Fruit fly (Drosophila melanogaster) whole organism, embryonic: Measurements from ENCODE around the gene da.
A peak's percentile ranks its signal among the peaks of the same experiment; 100 is the strongest.

Experiments
- Abd-B ChIP-seq: fragments of 200-800 bp; sonication (Bioruptor generic); optimal IDR thresholded peaks from 2 replicates; lab custom pipeline; 2018; ENCODE audit warnings: missing biosample characterization, mild to moderate bottlenecking, missing genetic modification characterization, moderate library complexity
- CG10565 ChIP-seq: fragments of 200-800 bp; sonication (Bioruptor generic); optimal IDR thresholded peaks from 3 replicates; lab custom pipeline; 2016; ENCODE audit warnings: missing biosample characterization, mild to moderate bottlenecking, missing genetic modification characterization
- CG11504 ChIP-seq: fragments of 200-800 bp; sonication (Bioruptor generic); optimal IDR thresholded peaks from 3 replicates; lab custom pipeline; 2019; ENCODE audit warnings: missing biosample characterization, mild to moderate bottlenecking, missing genetic modification characterization, moderate library complexity
- CG11696 ChIP-seq: fragments of 200-800 bp; sonication (Bioruptor generic); IDR thresholded peaks from 2 replicates; pipeline ENCODE4 v1.3.6; 2022; ENCODE audit warnings: missing biosample characterization, missing genetic modification characterization
- CG12659 ChIP-seq: fragments of 200-800 bp; sonication (Bioruptor generic); optimal IDR thresholded peaks from 3 replicates; lab custom pipeline; 2017; ENCODE audit warnings: mild to moderate bottlenecking, missing biosample characterization, missing genetic modification reagents, missing genetic modification characterization
- CG14860 ChIP-seq: fragments of 200-800 bp; sonication (Bioruptor generic); IDR thresholded peaks from 3 replicates; pipeline ENCODE4 v1.3.6; 2022; ENCODE audit warnings: missing biosample characterization, missing genetic modification characterization; ENCODE audit not compliant: partially characterized antibody
- CG15601 ChIP-seq: fragments of 200-800 bp; sonication (Bioruptor generic); optimal IDR thresholded peaks from 3 replicates; lab custom pipeline; 2019; ENCODE audit warnings: missing biosample characterization, mild to moderate bottlenecking, missing genetic modification characterization, moderate library complexity
- CG15696 ChIP-seq: fragments of 200-800 bp; sonication (Bioruptor generic); optimal IDR thresholded peaks from 2 replicates; lab custom pipeline; 2019; ENCODE audit warnings: missing biosample characterization, mild to moderate bottlenecking, missing genetic modification characterization, moderate library complexity
- CG1603 ChIP-seq: fragments of 200-800 bp; sonication (Bioruptor generic); optimal IDR thresholded peaks from 2 replicates; lab custom pipeline; 2019; ENCODE audit warnings: missing biosample characterization, mild to moderate bottlenecking, missing genetic modification characterization, moderate library complexity
- CG2129 ChIP-seq: fragments of 200-800 bp; sonication (Bioruptor generic); IDR thresholded peaks from 2 replicates; pipeline ENCODE4 v1.3.6; 2022; ENCODE audit warnings: missing biosample characterization, missing genetic modification characterization; ENCODE audit not compliant: partially characterized antibody
- CG31388 ChIP-seq: fragments of 200-800 bp; sonication (Bioruptor generic); optimal IDR thresholded peaks from 2 replicates; lab custom pipeline; 2016; ENCODE audit warnings: missing biosample characterization, missing genetic modification characterization
- CG3847 ChIP-seq: fragments of 200-800 bp; sonication (Bioruptor generic); IDR thresholded peaks from 2 replicates; pipeline ENCODE4 v1.3.6; 2022; ENCODE audit warnings: missing biosample characterization, missing genetic modification characterization
- CG42726 ChIP-seq: fragments of 200-800 bp; sonication (Bioruptor generic); IDR thresholded peaks from 2 replicates; pipeline ENCODE4 v1.3.6; 2022; ENCODE audit warnings: missing biosample characterization, missing genetic modification characterization; ENCODE audit not compliant: partially characterized antibody
- CG4360 ChIP-seq: fragments of 200-800 bp; sonication (Bioruptor generic); IDR thresholded peaks from 2 replicates; pipeline ENCODE4 v1.3.6; 2022; ENCODE audit warnings: missing biosample characterization, missing genetic modification characterization
- CG4730 ChIP-seq: fragments of 200-800 bp; sonication (Bioruptor generic); IDR thresholded peaks from 2 replicates; pipeline ENCODE4 v1.3.6; 2022; ENCODE audit warnings: missing biosample characterization, missing genetic modification characterization
- CG7963 ChIP-seq: fragments of 200-800 bp; sonication (Bioruptor generic); IDR thresholded peaks from 3 replicates; pipeline ENCODE4 v1.3.6; 2022; ENCODE audit warnings: missing biosample characterization, missing genetic modification characterization; ENCODE audit not compliant: partially characterized antibody
- CG8478 ChIP-seq: fragments of >200 bp; optimal IDR thresholded peaks from 2 replicates; lab custom pipeline; 2018
- CG9876 ChIP-seq: fragments of 200-800 bp; sonication (Bioruptor generic); optimal IDR thresholded peaks from 2 replicates; lab custom pipeline; 2016; ENCODE audit warnings: missing biosample characterization, missing genetic modification characterization
- Dbx ChIP-seq: fragments of 200-800 bp; sonication (Bioruptor generic); IDR thresholded peaks from 3 replicates; pipeline ENCODE4 v1.3.6; 2022; ENCODE audit warnings: missing biosample characterization, missing genetic modification characterization
- Ets97D ChIP-seq: fragments of 200-800 bp; sonication (Bioruptor generic); optimal IDR thresholded peaks from 3 replicates; lab custom pipeline; 2016; ENCODE audit warnings: missing biosample characterization, missing genetic modification characterization
- Fer2 ChIP-seq: fragments of 200-800 bp; sonication (Bioruptor generic); optimal IDR thresholded peaks from 2 replicates; lab custom pipeline; 2018; ENCODE audit warnings: missing biosample characterization, mild to moderate bottlenecking, missing genetic modification characterization, moderate library complexity
- HLH4C ChIP-seq: fragments of 200-800 bp; sonication (Bioruptor generic); IDR thresholded peaks from 3 replicates; pipeline ENCODE4 v1.3.6; 2022; ENCODE audit warnings: missing biosample characterization, missing genetic modification characterization; ENCODE audit not compliant: partially characterized antibody
- Mad ChIP-seq: fragments of 200-800 bp; sonication (Bioruptor generic); optimal IDR thresholded peaks from 2 replicates; lab custom pipeline; 2016; ENCODE audit warnings: missing biosample characterization, missing genetic modification characterization
- Optix ChIP-seq: fragments of 200-800 bp; sonication (Bioruptor generic); IDR thresholded peaks from 3 replicates; pipeline ENCODE4 v1.3.6; 2022; ENCODE audit warnings: missing biosample characterization, missing genetic modification characterization
- Xrp1 ChIP-seq: fragments of 200-800 bp; sonication (Bioruptor generic); IDR thresholded peaks from 2 replicates; pipeline ENCODE4 v1.3.6; 2022; ENCODE audit warnings: missing biosample characterization, missing genetic modification characterization
- aop ChIP-seq: fragments of 200-800 bp; sonication (Bioruptor generic); IDR thresholded peaks from 2 replicates; pipeline ENCODE4 v1.3.6; 2022; ENCODE audit warnings: missing biosample characterization, missing genetic modification characterization
- ash1 ChIP-seq: fragments of 200-800 bp; sonication (Bioruptor generic); optimal IDR thresholded peaks from 2 replicates; lab custom pipeline; 2018; ENCODE audit warnings: missing biosample characterization, mild to moderate bottlenecking, missing genetic modification characterization
- bbx ChIP-seq: fragments of 200-800 bp; sonication (Bioruptor generic); IDR thresholded peaks from 2 replicates; pipeline ENCODE4 v1.3.6; 2022; ENCODE audit warnings: missing biosample characterization, missing genetic modification characterization; ENCODE audit not compliant: partially characterized antibody
- br ChIP-seq: fragments of >200 bp; optimal IDR thresholded peaks from 2 replicates; lab custom pipeline; 2017
- bsh ChIP-seq, 2 experiments: fragments of 200-800 bp; sonication (Bioruptor generic); optimal IDR thresholded peaks; 2 replicates each; lab custom pipeline; 2017 to 2018; ENCODE audit warnings: mild to moderate bottlenecking in 2 of 2, missing biosample characterization in 2 of 2, missing genetic modification characterization in 2 of 2, moderate library complexity in 1 of 2
- dmrt11E ChIP-seq: fragments of 200-800 bp; sonication (Bioruptor generic); optimal IDR thresholded peaks from 3 replicates; lab custom pipeline; 2018; ENCODE audit warnings: missing biosample characterization, mild to moderate bottlenecking, missing genetic modification characterization, moderate library complexity
- dpn ChIP-seq, 2 experiments: fragments of 200-800 bp; sonication (Bioruptor generic); optimal IDR thresholded peaks; 3 replicates each; lab custom pipeline; 2016; ENCODE audit warnings: missing biosample characterization in 2 of 2, missing genetic modification characterization in 2 of 2
- gro ChIP-seq: fragments of 200-800 bp; sonication (Bioruptor generic); optimal IDR thresholded peaks from 2 replicates; lab custom pipeline; 2016; ENCODE audit warnings: missing biosample characterization, missing genetic modification characterization
- lab ChIP-seq: fragments of 200-800 bp; sonication (Bioruptor generic); optimal IDR thresholded peaks from 3 replicates; lab custom pipeline; 2017; ENCODE audit warnings: missing biosample characterization, missing genetic modification characterization, mild to moderate bottlenecking, moderate library complexity, missing genetic modification reagents
- oc ChIP-seq: fragments of 200-800 bp; sonication (Bioruptor generic); optimal IDR thresholded peaks from 2 replicates; lab custom pipeline; 2018; ENCODE audit warnings: missing biosample characterization, mild to moderate bottlenecking, missing genetic modification characterization, moderate library complexity
- pan ChIP-seq, 4 experiments: fragments of >200 bp in 3 of 4; fragments of 200-800 bp in 1 of 4; sonication (Bioruptor generic) in 1 of 4; optimal IDR thresholded peaks in 3 of 4; IDR thresholded peaks in 1 of 4; 2 replicates each; pipeline versions ENCODE4 v1.3.6 to Lab custom; 2017 to 2022; ENCODE audit warnings: missing biosample characterization in 2 of 4, missing genetic modification characterization in 2 of 4, mixed read lengths in 1 of 4
- pfk ChIP-seq: fragments of 200-800 bp; sonication (Bioruptor generic); optimal IDR thresholded peaks from 2 replicates; lab custom pipeline; 2018; ENCODE audit warnings: missing biosample characterization, mild to moderate bottlenecking, missing genetic modification characterization, moderate library complexity
- prd ChIP-seq, 3 experiments: fragments of >200 bp in 2 of 3; fragments of 200-800 bp in 1 of 3; sonication (Bioruptor generic) in 1 of 3; optimal IDR thresholded peaks in 2 of 3; IDR thresholded peaks in 1 of 3; 2 replicates in 2 of 3; 3 replicates in 1 of 3; pipeline versions ENCODE4 v1.3.6 to Lab custom; 2017 to 2022; ENCODE audit warnings: missing biosample characterization in 1 of 3, missing genetic modification characterization in 1 of 3
- pum ChIP-seq: fragments of 200-800 bp; sonication (Bioruptor generic); optimal IDR thresholded peaks from 2 replicates; lab custom pipeline; 2016; ENCODE audit warnings: missing biosample characterization, missing genetic modification characterization
- pzg ChIP-seq: fragments of 200-800 bp; sonication (Bioruptor generic); optimal IDR thresholded peaks from 3 replicates; lab custom pipeline; 2018; ENCODE audit warnings: missing biosample characterization, mild to moderate bottlenecking, missing genetic modification characterization, moderate library complexity
- rib ChIP-seq: fragments of 200-800 bp; sonication (Bioruptor generic); IDR thresholded peaks from 2 replicates; pipeline ENCODE4 v1.3.6; 2022; ENCODE audit warnings: missing biosample characterization, missing genetic modification characterization
- row ChIP-seq: fragments of 200-800 bp; sonication (Bioruptor generic); IDR thresholded peaks from 3 replicates; pipeline ENCODE4 v1.3.6; 2022; ENCODE audit warnings: missing biosample characterization, missing genetic modification characterization
- run ChIP-seq: fragments of 200-800 bp; sonication (Bioruptor generic); optimal IDR thresholded peaks from 3 replicates; lab custom pipeline; 2018; ENCODE audit warnings: missing biosample characterization, mild to moderate bottlenecking, missing genetic modification characterization
- sna ChIP-seq: fragments of 200-800 bp; sonication (Bioruptor generic); IDR thresholded peaks from 2 replicates; pipeline ENCODE4 v1.3.6; 2022; ENCODE audit warnings: missing biosample characterization, missing genetic modification characterization; ENCODE audit not compliant: partially characterized antibody
- sr ChIP-seq: fragments of 200-800 bp; sonication (Bioruptor generic); IDR thresholded peaks from 3 replicates; pipeline ENCODE4 v1.3.6; 2022; ENCODE audit warnings: missing biosample characterization, missing genetic modification characterization
- tgo ChIP-seq: fragments of 200-800 bp; sonication (Bioruptor generic); IDR thresholded peaks from 3 replicates; pipeline ENCODE4 v1.3.6; 2022; ENCODE audit warnings: missing biosample characterization, missing genetic modification characterization
- unpg ChIP-seq: fragments of 200-800 bp; sonication (Bioruptor generic); optimal IDR thresholded peaks from 3 replicates; lab custom pipeline; 2018; ENCODE audit warnings: missing biosample characterization, mild to moderate bottlenecking, missing genetic modification characterization, moderate library complexity
- zen ChIP-seq: fragments of 200-800 bp; sonication (Bioruptor generic); optimal IDR thresholded peaks from 3 replicates; lab custom pipeline; 2018; ENCODE audit warnings: missing biosample characterization, mild to moderate bottlenecking, missing genetic modification characterization, moderate library complexity

da gene

dm6 chr2L:10362408-10363067, 25.4 kb upstream of the da start, which contains the start of the genes Cand1 and pim (continued):
- TF ChIP-seq CG7963 (GFP tag; lab: Robert Waterston, UW) (peak; percentile 36; the same call in 1 of the 3 replicates), row (GFP tag; lab: Robert Waterston, UW) (peak; percentile 78), br (lab: Kevin White, UChicago) (no peak), prd (optimal IDR thresholded peaks at IDR 0.05; lab: Kevin White, UChicago) (no peak), prd (GFP tag; IDR thresholded peaks at IDR 0.05; lab: Robert Waterston, UW) (no peak), CG4360 (GFP tag; lab: Robert Waterston, UW) (no peak), CG8478 (lab: Kevin White, UChicago) (no peak), pzg (peak; percentile 58), CG42726 (GFP tag; lab: Robert Waterston, UW) (no peak; the same call in 1 of the 2 replicates), CG15696 (tag; lab: Kevin White, UChicago) (no peak), ash1 (GFP tag; lab: Kevin White, UChicago) (no peak), CG14860 (GFP tag; lab: Robert Waterston, UW) (0 out of 3 replicates have a peak, but pooled peaks have one; percentile 12), CG11696 (GFP tag; lab: Robert Waterston, UW) (no peak), lab (GFP tag; lab: Kevin White, UChicago) (no peak), bsh (GFP tag; optimal IDR thresholded peaks at IDR 0.05; lab: Kevin White, UChicago) (no peak), CG15601 (tag; lab: Kevin White, UChicago) (peak; percentile 62), Dbx (no peak), pfk (GFP tag; lab: Kevin White, UChicago) (peak; percentile 90), bbx (GFP tag; lab: Robert Waterston, UW) (peak; percentile 66), CG3847 (no peak), Ets97D (no peak), gro (no peak), oc (tag; lab: Kevin White, UChicago) (no peak), HLH4C (GFP tag; lab: Robert Waterston, UW) (peak; percentile 54; the same call in 1 of the 3 replicates), Abd-B (GFP tag; lab: Kevin White, UChicago) (peak; percentile 36), pum (GFP tag; lab: Kevin White, UChicago) (no peak), rib (GFP tag; lab: Robert Waterston, UW) (no peak), pan (optimal IDR thresholded peaks at IDR 0.05; lab: Kevin White, UChicago) (no peak), pan (GFP tag; optimal IDR thresholded peaks at IDR 0.05 in 1 of 2, IDR thresholded peaks at IDR 0.05 in 1 of 2) (no peak), CG11504 (no peak), tgo (GFP tag; lab: Robert Waterston, UW) (no peak), zen (tag; lab: Kevin White, UChicago) (peak; percentile 41), sr (GFP tag; lab: Robert Waterston, UW) (no peak), CG9876 (GFP tag; lab: Kevin White, UChicago) (no peak), CG12659 (peak; percentile 70), CG1603 (tag; lab: Kevin White, UChicago) (peak; percentile 91), dmrt11E (peak; percentile 36), sna (GFP tag; lab: Robert Waterston, UW) (no peak), CG31388 (GFP tag; lab: Kevin White, UChicago) (no peak), dpn (GFP tag; optimal IDR thresholded peaks at IDR 0.05; lab: Kevin White, UChicago) (peak in 1 of 2 experiments; percentile 12), Mad (GFP tag; lab: Kevin White, UChicago) (no peak), run (tag; lab: Kevin White, UChicago) (no peak), Fer2 (tag; lab: Kevin White, UChicago) (no peak), unpg (GFP tag; lab: Kevin White, UChicago) (no peak), CG10565 (no peak), aop (GFP tag; lab: Robert Waterston, UW) (no peak), CG2129 (0 out of 2 replicates have a peak, but pooled peaks have one; percentile 16), CG4730 (GFP tag; lab: Robert Waterston, UW) (no peak), Optix (GFP tag; lab: Robert Waterston, UW) (no peak), Xrp1 (GFP tag; lab: Robert Waterston, UW) (no peak)
